Fruit fly (Drosophila melanogaster): Measurements from ENCODE around the gene CG9649.

- TF ChIP-seq Smox (GFP tag; optimal IDR thresholded peaks at IDR 0.05): no peak
- TF ChIP-seq pdm3 (GFP tag; optimal IDR thresholded peaks at IDR 0.05): no peak
- TF ChIP-seq Ets21C (GFP tag; optimal IDR thresholded peaks at IDR 0.05): no peak
- no peak for TF ChIP-seq Sox14 (GFP tag; optimal IDR thresholded peaks at IDR 0.05)
- TF ChIP-seq CG16779 (tag; optimal IDR thresholded peaks at IDR 0.05): no peak
- no peak for TF ChIP-seq Met (GFP tag; optimal IDR thresholded peaks at IDR 0.05)
- TF ChIP-seq CG11294 (GFP tag; IDR thresholded peaks at IDR 0.05): no peak
- TF ChIP-seq CG3032 (tag; optimal IDR thresholded peaks at IDR 0.05): no peak
- TF ChIP-seq eg (GFP tag; IDR thresholded peaks at IDR 0.05): no peak
Observed at dm6 chr3R:14244577-14244976, 26.9 kb upstream of the CG9649 start, which contains the start of gene CG43291.
